Worm (Caenorhabditis elegans) whole organism, late embryonic: Measurements from ENCODE around the gene srd-49.

Source experiments
- Y22D7AL.16 ChIP-seq: sonication (generic microtip); optimal IDR thresholded peaks from 2 replicates; lab custom pipeline; 2016; ENCODE audit warnings: missing genetic modification characterization, missing compliant biosample characterization
- odd-2 ChIP-seq: sonication (generic microtip); optimal IDR thresholded peaks from 2 replicates; lab custom pipeline; 2017; ENCODE audit warnings: antibody characterized with exemption, mild to moderate bottlenecking, missing genetic modification characterization, missing compliant biosample characterization
- ttx-3 ChIP-seq: sonication (generic microtip); optimal IDR thresholded peaks from 2 replicates; lab custom pipeline; 2016; ENCODE audit warnings: missing genetic modification reagents, missing genetic modification characterization, missing compliant biosample characterization
- unc-42 ChIP-seq: sonication (generic microtip); optimal IDR thresholded peaks from 2 replicates; lab custom pipeline; 2016; ENCODE audit warnings: missing genotype, missing genetic modification characterization, missing compliant biosample characterization

DNA sequence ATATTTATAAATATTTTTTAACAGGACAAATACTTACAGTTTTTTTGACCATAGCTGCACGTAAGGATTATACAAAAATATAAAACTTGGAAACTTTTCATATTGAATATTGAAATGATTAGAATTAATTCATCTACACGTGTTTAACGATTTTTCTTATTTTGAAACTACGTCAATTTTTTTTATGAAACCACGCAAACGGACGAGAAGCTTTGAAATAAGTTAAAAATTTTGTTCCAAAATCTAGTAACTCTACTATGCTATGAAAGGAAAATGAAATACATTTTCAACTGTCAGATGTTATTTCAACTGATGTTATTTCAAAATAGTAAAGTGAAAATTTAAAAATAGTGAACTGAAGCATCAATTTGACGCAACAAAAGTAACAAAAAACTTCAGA, 20.7 kb upstream of the srd-49 start, which contains the start of gene F57A8.6:
- no peak for TF ChIP-seq Y22D7AL.16 (tag; lab: Kevin White, UChicago)
- no peak for TF ChIP-seq unc-42 (tag; lab: Kevin White, UChicago)
- no peak for TF ChIP-seq odd-2 (tag; lab: Kevin White, UChicago)
- TF ChIP-seq ttx-3 (tag; lab: Kevin White, UChicago): no peak
